Worm (Caenorhabditis elegans): ENCODE results near the gene clpf-1.

clpf-1 gene

ce11 chrIII:3425438-3425837, 27.9 kb downstream of the clpf-1 start, which contains the start of gene metl-18:
Gene metl-18 (plus strand): TSS chrIII:3425738.
- TF ChIP-seq rcor-1 (GFP tag; IDR thresholded peaks at IDR 0.05), result no peak
- TF ChIP-seq nhr-80 (tag; optimal IDR thresholded peaks at IDR 0.05), result no peak
- TF ChIP-seq nhr-179 (tag; optimal IDR thresholded peaks at IDR 0.05), result no peak

ce11 chrIII:3426741-3427140, 29.2 kb downstream of the clpf-1 start:
- TF ChIP-seq tbp1 (GFP tag; optimal IDR thresholded peaks at IDR 0.05), result peak; percentile 90
- peak; percentile 20 for TF ChIP-seq attf-5 (GFP tag; optimal IDR thresholded peaks at IDR 0.05)
- peak; percentile 75 for TF ChIP-seq zfh-2 (GFP tag; conservative IDR thresholded peaks at IDR 0.05)
- peak; percentile 42 for TF ChIP-seq lsl-1 (GFP tag; optimal IDR thresholded peaks at IDR 0.05)
- TF ChIP-seq madf-3 (GFP tag; IDR thresholded peaks at IDR 0.05), result no peak
- TF ChIP-seq Y56A3A.18 (GFP tag; IDR thresholded peaks at IDR 0.05), result 0 out of 2 replicates have a peak, but pooled peaks have one; percentile 42
- TF ChIP-seq aptf-3 (GFP tag; IDR thresholded peaks at IDR 0.05), result peak; percentile 85; the same call in 1 of the 2 replicates
- peak; percentile 30; the same call in 1 of the 2 replicates for TF ChIP-seq F33H1.4 (GFP tag; IDR thresholded peaks at IDR 0.05)
- no peak for TF ChIP-seq snpc-1.1 (tag; optimal IDR thresholded peaks at IDR 0.05; ENCODE audit: insufficient read depth)
- peak; percentile 32 for TF ChIP-seq lin-54 (GFP tag; optimal IDR thresholded peaks at IDR 0.05)
- TF ChIP-seq snpc-4 (GFP tag; optimal IDR thresholded peaks at IDR 0.05), result no peak
- peak in 1 of 4 experiments; percentile 5 for TF ChIP-seq snpc-4 (tag; optimal IDR thresholded peaks at IDR 0.05)
- no peak for TF ChIP-seq bed-1 (GFP tag; IDR thresholded peaks at IDR 0.05)
- peak; percentile 62; the same call in 1 of the 2 replicates for TF ChIP-seq nfyb-1 (GFP tag; IDR thresholded peaks at IDR 0.05)
- TF ChIP-seq ztf-3 (GFP tag; optimal IDR thresholded peaks at IDR 0.05), result no peak
- TF ChIP-seq B0035.1 (tag; optimal IDR thresholded peaks at IDR 0.05), result no peak
- peak; percentile 69; the same call in 1 of the 2 replicates for TF ChIP-seq pbrm-1 (GFP tag; IDR thresholded peaks at IDR 0.05)
- peak; percentile 55 for TF ChIP-seq rpc-1 (optimal IDR thresholded peaks at IDR 0.05)
- TF ChIP-seq rpc-1 (tag; optimal IDR thresholded peaks at IDR 0.05), result peak; percentile 71
- TF ChIP-seq hrde-1 (tag; optimal IDR thresholded peaks at IDR 0.05; ENCODE audit: borderline replicate concordance), result peak; percentile 2
- TF ChIP-seq madf-6 (GFP tag; IDR thresholded peaks at IDR 0.05), result peak; percentile 47; the same call in 1 of the 2 replicates
- peak; percentile 46 for TF ChIP-seq die-1 (tag; optimal IDR thresholded peaks at IDR 0.05)
- TF ChIP-seq B0261.1 (tag; optimal IDR thresholded peaks at IDR 0.05), result peak; percentile 71
- peak; percentile 22 for TF ChIP-seq him-1 (tag; optimal IDR thresholded peaks at IDR 0.05)
- no peak for TF ChIP-seq madf-10 (tag; optimal IDR thresholded peaks at IDR 0.05)
- TF ChIP-seq ztf-25 (GFP tag; IDR thresholded peaks at IDR 0.05), result 0 out of 2 replicates have a peak, but pooled peaks have one; percentile 37
- TF ChIP-seq lin-26 (GFP tag; IDR thresholded peaks at IDR 0.05), result peak; percentile 88
- peak; percentile 64 for TF ChIP-seq mcd-1 (GFP tag; IDR thresholded peaks at IDR 0.05)
- peak; percentile 64; the same call in 1 of the 2 replicates for TF ChIP-seq egrh-3 (GFP tag; IDR thresholded peaks at IDR 0.05)
- no peak for TF ChIP-seq cebp-1 (GFP tag; IDR thresholded peaks at IDR 0.05)
- TF ChIP-seq cebp-1 (tag; optimal IDR thresholded peaks at IDR 0.05), result peak; percentile 10
- TF ChIP-seq B0336.3 (GFP tag; IDR thresholded peaks at IDR 0.05), result 0 out of 2 replicates have a peak, but pooled peaks have one; percentile 13
- TF ChIP-seq repo-1 (tag; optimal IDR thresholded peaks at IDR 0.05), result peak; percentile 43
- peak; percentile 34; the same call in 1 of the 2 replicates for TF ChIP-seq hmg-1.2 (GFP tag; IDR thresholded peaks at IDR 0.05)
- peak; percentile 40 for TF ChIP-seq chd-7 (tag; optimal IDR thresholded peaks at IDR 0.05)
- TF ChIP-seq C06A6.2 (GFP tag; conservative IDR thresholded peaks at IDR 0.05), result no peak
- TF ChIP-seq ztf-6 (GFP tag; IDR thresholded peaks at IDR 0.05), result peak; percentile 62; the same call in 1 of the 2 replicates
- no peak for TF ChIP-seq nhr-179 (tag; optimal IDR thresholded peaks at IDR 0.05)
- TF ChIP-seq unc-62 (GFP tag; optimal IDR thresholded peaks at IDR 0.05), result no peak
- peak; percentile 65; the same call in 1 of the 2 replicates for TF ChIP-seq ekl-4 (GFP tag; IDR thresholded peaks at IDR 0.05)
- TF ChIP-seq nhr-90 (tag; optimal IDR thresholded peaks at IDR 0.05), result peak; percentile 7
- TF ChIP-seq ztf-18 (tag; optimal IDR thresholded peaks at IDR 0.05), result peak; percentile 36
- TF ChIP-seq dox-1 (GFP tag; IDR thresholded peaks at IDR 0.05), result peak; percentile 74; the same call in 1 of the 2 replicates
- TF ChIP-seq hmg-20 (GFP tag; IDR thresholded peaks at IDR 0.05), result peak; percentile 41; the same call in 1 of the 2 replicates

Measured in whole organism, young adult.